Worm (Caenorhabditis elegans) whole organism, L4/young adult: ENCODE measurements around the gene F09C6.16.

Source experiments
- dao-5 ChIP-seq: sonication (generic microtip); optimal IDR thresholded peaks from 2 replicates; lab custom pipeline; 2016; ENCODE audit warnings: missing genotype, missing genetic modification characterization, moderate library complexity, missing compliant biosample characterization
- him-1 ChIP-seq: sonication (generic microtip); optimal IDR thresholded peaks from 2 replicates; lab custom pipeline; 2016; ENCODE audit warnings: missing genotype, missing genetic modification reagents, missing genetic modification characterization, missing compliant biosample characterization

ce11 chrV:16884744-16885143 is 25.0 kb downstream of the F09C6.16 start, which contains the start of gene F09C6.13:
- TF ChIP-seq dao-5 (tag; lab: Kevin White, UChicago) (no peak), him-1 (tag; lab: Kevin White, UChicago) (no peak)
